Fruit fly (Drosophila melanogaster) whole organism, embryonic: Measurements from ENCODE around the gene CG10137.

Source experiments
- Antp ChIP-seq: fragments of 200-800 bp; sonication (Bioruptor generic); optimal IDR thresholded peaks from 3 replicates; lab custom pipeline; 2016; ENCODE audit warnings: missing biosample characterization, missing genetic modification characterization
- Atf3 ChIP-seq: fragments of 200-800 bp; sonication (Bioruptor generic); optimal IDR thresholded peaks from 3 replicates; lab custom pipeline; 2016; ENCODE audit warnings: missing biosample characterization, missing genetic modification characterization
- C15 ChIP-seq: fragments of 200-800 bp; sonication (Bioruptor generic); IDR thresholded peaks from 3 replicates; pipeline ENCODE4 v1.3.6; 2022; ENCODE audit warnings: missing biosample characterization, missing genetic modification characterization
- CG10979 ChIP-seq: fragments of 200-800 bp; sonication (Bioruptor generic); optimal IDR thresholded peaks from 2 replicates; lab custom pipeline; 2018; ENCODE audit warnings: missing biosample characterization, mild to moderate bottlenecking, missing genetic modification characterization, moderate library complexity
- CG11456 ChIP-seq: fragments of 200-800 bp; sonication (Bioruptor generic); IDR thresholded peaks from 3 replicates; pipeline ENCODE4 v1.3.6; 2022; ENCODE audit warnings: missing biosample characterization, missing genetic modification characterization
- CG1233 ChIP-seq: fragments of 200-800 bp; sonication (Bioruptor generic); optimal IDR thresholded peaks from 4 replicates; lab custom pipeline; 2018; ENCODE audit warnings: missing biosample characterization, mild to moderate bottlenecking, missing genetic modification characterization
- CG17568 ChIP-seq: fragments of 200-800 bp; sonication (Bioruptor generic); optimal IDR thresholded peaks from 2 replicates; lab custom pipeline; 2018; ENCODE audit warnings: missing biosample characterization, mild to moderate bottlenecking, missing genetic modification characterization, moderate library complexity
- CG18476 ChIP-seq: fragments of 200-800 bp; sonication (Bioruptor generic); optimal IDR thresholded peaks from 2 replicates; lab custom pipeline; 2016; ENCODE audit warnings: missing biosample characterization, mild to moderate bottlenecking, missing genetic modification characterization
- CG2202 ChIP-seq: fragments of 200-800 bp; sonication (Bioruptor generic); optimal IDR thresholded peaks from 2 replicates; lab custom pipeline; 2018; ENCODE audit warnings: missing biosample characterization, mild to moderate bottlenecking, missing genetic modification characterization
- CG30403 ChIP-seq: fragments of 200-800 bp; sonication (Bioruptor generic); optimal IDR thresholded peaks from 3 replicates; lab custom pipeline; 2016; ENCODE audit warnings: missing biosample characterization, missing genetic modification characterization
- CG4707 ChIP-seq: fragments of 200-800 bp; sonication (Bioruptor generic); optimal IDR thresholded peaks from 2 replicates; lab custom pipeline; 2018; ENCODE audit warnings: missing biosample characterization, mild to moderate bottlenecking, missing genetic modification characterization, moderate library complexity
- CG6254 ChIP-seq: fragments of 200-800 bp; sonication (Bioruptor generic); optimal IDR thresholded peaks from 3 replicates; lab custom pipeline; 2017; ENCODE audit warnings: mild to moderate bottlenecking, missing biosample characterization, missing genetic modification reagents, missing genetic modification characterization
- CG6683 ChIP-seq: fragments of 200-800 bp; sonication (Bioruptor generic); optimal IDR thresholded peaks from 2 replicates; lab custom pipeline; 2017; ENCODE audit warnings: missing biosample characterization, mild to moderate bottlenecking, missing genetic modification characterization, missing genetic modification reagents
- CG6813 ChIP-seq: fragments of 200-800 bp; sonication (Bioruptor generic); optimal IDR thresholded peaks from 2 replicates; lab custom pipeline; 2017; ENCODE audit warnings: missing biosample characterization, missing genetic modification characterization, mild to moderate bottlenecking, moderate library complexity, missing genetic modification reagents
- CG7839 ChIP-seq: fragments of 200-800 bp; sonication (Bioruptor generic); optimal IDR thresholded peaks from 3 replicates; lab custom pipeline; 2018; ENCODE audit warnings: missing biosample characterization, mild to moderate bottlenecking, missing genetic modification characterization, moderate library complexity
- CG8924 ChIP-seq: fragments of 200-800 bp; optimal IDR thresholded peaks from 3 replicates; lab custom pipeline; 2019; ENCODE audit warnings: missing biosample characterization, mild to moderate bottlenecking, missing genetic modification characterization, moderate library complexity
- CG9727 ChIP-seq: fragments of 200-800 bp; sonication (Bioruptor generic); optimal IDR thresholded peaks from 3 replicates; lab custom pipeline; 2017; ENCODE audit warnings: missing biosample characterization, mild to moderate bottlenecking, missing genetic modification characterization
- CG9797 ChIP-seq: fragments of 200-800 bp; sonication (Bioruptor generic); optimal IDR thresholded peaks from 3 replicates; lab custom pipeline; 2018; ENCODE audit warnings: missing biosample characterization, mild to moderate bottlenecking, missing genetic modification characterization
- CoRest ChIP-seq: fragments of 200-800 bp; sonication (Bioruptor generic); optimal IDR thresholded peaks from 3 replicates; lab custom pipeline; 2018; ENCODE audit warnings: missing biosample characterization, mild to moderate bottlenecking, missing genetic modification characterization, moderate library complexity
- D19A ChIP-seq: fragments of 200-800 bp; optimal IDR thresholded peaks from 3 replicates; lab custom pipeline; 2019; ENCODE audit warnings: missing biosample characterization, mild to moderate bottlenecking, missing genetic modification characterization, moderate library complexity
- Dfd ChIP-seq, 2 experiments: fragments of >200 bp; optimal IDR thresholded peaks; 2 replicates each; lab custom pipeline; 2017; ENCODE audit warnings: missing biosample characterization in 2 of 2, missing genetic modification characterization in 2 of 2
- Dip3 ChIP-seq: fragments of 200-800 bp; sonication (Bioruptor generic); optimal IDR thresholded peaks from 3 replicates; lab custom pipeline; 2016; ENCODE audit warnings: missing biosample characterization, missing genetic modification characterization
- Dll ChIP-seq: fragments of 200-800 bp; sonication (Bioruptor generic); IDR thresholded peaks from 4 replicates; pipeline ENCODE4 v1.3.6; 2022; ENCODE audit warnings: missing biosample characterization, missing genetic modification characterization; ENCODE audit not compliant: partially characterized antibody
- Elba2 ChIP-seq: fragments of 200-800 bp; sonication (Bioruptor generic); optimal IDR thresholded peaks from 3 replicates; lab custom pipeline; 2016; ENCODE audit warnings: missing biosample characterization, missing genetic modification characterization
- Hand ChIP-seq: fragments of 200-800 bp; sonication (Bioruptor generic); optimal IDR thresholded peaks from 2 replicates; lab custom pipeline; 2017; ENCODE audit warnings: mild to moderate bottlenecking, missing biosample characterization, missing genetic modification reagents, missing genetic modification characterization
- Hmx ChIP-seq: fragments of 200-800 bp; sonication (Bioruptor generic); optimal IDR thresholded peaks from 2 replicates; lab custom pipeline; 2016; ENCODE audit warnings: missing biosample characterization, missing genetic modification characterization
- Hr78 ChIP-seq, 2 experiments: fragments of 200-800 bp in 1 of 2; fragments of >200 bp in 1 of 2; sonication (Bioruptor generic) in 1 of 2; optimal IDR thresholded peaks; 2 replicates each; lab custom pipeline; 2017 to 2019; ENCODE audit warnings: missing biosample characterization in 2 of 2, missing genetic modification characterization in 2 of 2, mild to moderate bottlenecking in 1 of 2, moderate library complexity in 1 of 2
- Jarid2 ChIP-seq: fragments of 200-800 bp; sonication (Bioruptor generic); optimal IDR thresholded peaks from 3 replicates; lab custom pipeline; 2017; ENCODE audit warnings: mild to moderate bottlenecking, missing biosample characterization, missing genetic modification reagents, missing genetic modification characterization
- Med ChIP-seq: fragments of 200-800 bp; sonication (Bioruptor generic); peaks from one replicate; lab custom pipeline; 2016; ENCODE audit warnings: missing biosample characterization, missing genetic modification characterization, mild to moderate bottlenecking, inconsistent platforms, moderate library complexity
- Nf-YC ChIP-seq: fragments of 200-800 bp; optimal IDR thresholded peaks from 3 replicates; lab custom pipeline; 2019; ENCODE audit warnings: missing biosample characterization, mild to moderate bottlenecking, missing genetic modification characterization, moderate library complexity
- Pdp1 ChIP-seq, 2 experiments: fragments of 200-800 bp; sonication (Bioruptor generic); optimal IDR thresholded peaks; 3 replicates each; lab custom pipeline; 2016; ENCODE audit warnings: missing biosample characterization in 2 of 2, missing genetic modification characterization in 2 of 2, mild to moderate bottlenecking in 1 of 2, moderate library complexity in 1 of 2
- Sox100B ChIP-seq: fragments of 200-800 bp; sonication (Bioruptor generic); optimal IDR thresholded peaks from 3 replicates; lab custom pipeline; 2018; ENCODE audit warnings: missing biosample characterization, mild to moderate bottlenecking, missing genetic modification characterization
- Taf1 ChIP-seq: fragments of 200-800 bp; sonication (Bioruptor generic); IDR thresholded peaks from 2 replicates; pipeline ENCODE4 v1.3.6; 2022; ENCODE audit warnings: missing biosample characterization, missing genetic modification characterization
- ase ChIP-seq: fragments of 200-800 bp; sonication (Bioruptor generic); IDR thresholded peaks from 3 replicates; pipeline ENCODE4 v1.3.6; 2022; ENCODE audit warnings: missing biosample characterization, missing genetic modification characterization
- bbx ChIP-seq: fragments of 200-800 bp; sonication (Bioruptor generic); IDR thresholded peaks from 2 replicates; pipeline ENCODE4 v1.3.6; 2022; ENCODE audit warnings: missing biosample characterization, missing genetic modification characterization; ENCODE audit not compliant: partially characterized antibody
- cas ChIP-seq: fragments of 200-800 bp; sonication (Bioruptor generic); IDR thresholded peaks from 2 replicates; pipeline ENCODE4 v1.3.6; 2022; ENCODE audit warnings: missing biosample characterization, missing genetic modification characterization
- cato ChIP-seq: fragments of 200-800 bp; sonication (Bioruptor generic); optimal IDR thresholded peaks from 2 replicates; lab custom pipeline; 2016; ENCODE audit warnings: missing biosample characterization, missing genetic modification characterization, borderline replicate concordance
- chinmo ChIP-seq: fragments of 200-800 bp; sonication (Bioruptor generic); IDR thresholded peaks from 4 replicates; pipeline ENCODE4 v1.3.6; 2022; ENCODE audit warnings: missing biosample characterization, missing genetic modification characterization; ENCODE audit not compliant: partially characterized antibody
- da ChIP-seq: fragments of 200-800 bp; sonication (Bioruptor generic); optimal IDR thresholded peaks from 2 replicates; lab custom pipeline; 2016; ENCODE audit warnings: missing biosample characterization, missing genetic modification characterization
- ewg ChIP-seq: fragments of 200-800 bp; sonication (Bioruptor generic); optimal IDR thresholded peaks from 3 replicates; lab custom pipeline; 2017; ENCODE audit warnings: mild to moderate bottlenecking, missing biosample characterization, missing genetic modification reagents, missing genetic modification characterization
- exex ChIP-seq: fragments of 200-800 bp; sonication (Bioruptor generic); optimal IDR thresholded peaks from 4 replicates; lab custom pipeline; 2018; ENCODE audit warnings: missing biosample characterization, mild to moderate bottlenecking, missing genetic modification characterization, moderate library complexity
- eyg ChIP-seq: fragments of 200-800 bp; sonication (Bioruptor generic); optimal IDR thresholded peaks from 3 replicates; lab custom pipeline; 2016; ENCODE audit warnings: missing biosample characterization, missing genetic modification characterization
- fru ChIP-seq: fragments of >200 bp; optimal IDR thresholded peaks from 2 replicates; lab custom pipeline; 2017
- ham ChIP-seq: fragments of 200-800 bp; sonication (Bioruptor generic); IDR thresholded peaks from 2 replicates; pipeline ENCODE4 v1.3.6; 2022; ENCODE audit warnings: missing biosample characterization, missing genetic modification characterization
- mam ChIP-seq: fragments of 200-800 bp; sonication (Bioruptor generic); optimal IDR thresholded peaks from 3 replicates; lab custom pipeline; 2016; ENCODE audit warnings: missing biosample characterization, missing genetic modification characterization
- mld ChIP-seq: fragments of 200-800 bp; sonication (Bioruptor generic); IDR thresholded peaks from 3 replicates; pipeline ENCODE4 v1.3.6; 2022; ENCODE audit warnings: missing biosample characterization, missing genetic modification characterization; ENCODE audit not compliant: partially characterized antibody
- org-1 ChIP-seq: fragments of 200-800 bp; sonication (Bioruptor generic); optimal IDR thresholded peaks from 2 replicates; lab custom pipeline; 2017; ENCODE audit warnings: missing biosample characterization, missing genetic modification characterization
- pita ChIP-seq: fragments of 200-800 bp; sonication (Bioruptor generic); optimal IDR thresholded peaks from 2 replicates; lab custom pipeline; 2017; ENCODE audit warnings: missing biosample characterization, mild to moderate bottlenecking, missing genetic modification characterization
- sug ChIP-seq: fragments of 200-800 bp; optimal IDR thresholded peaks from 2 replicates; lab custom pipeline; 2019; ENCODE audit warnings: missing biosample characterization, mild to moderate bottlenecking, missing genetic modification characterization, moderate library complexity
- tap ChIP-seq: fragments of 200-800 bp; optimal IDR thresholded peaks from 3 replicates; lab custom pipeline; 2019; ENCODE audit warnings: missing biosample characterization, mild to moderate bottlenecking, missing genetic modification characterization, moderate library complexity
- zen ChIP-seq: fragments of 200-800 bp; sonication (Bioruptor generic); optimal IDR thresholded peaks from 3 replicates; lab custom pipeline; 2018; ENCODE audit warnings: missing biosample characterization, mild to moderate bottlenecking, missing genetic modification characterization, moderate library complexity

CG10137 gene

dm6 chr2L:19526316-19526715 is at the start of gene CG10137, which contains the start of gene Dpm1 (continued):
- TF ChIP-seq Nf-YC (tag; lab: Kevin White, UChicago), result peak; percentile 7
- no peak for TF ChIP-seq Pdp1 (GFP tag; optimal IDR thresholded peaks at IDR 0.05; lab: Kevin White, UChicago)
- no peak for TF ChIP-seq CG6254 (GFP tag; lab: Kevin White, UChicago)
- no peak for TF ChIP-seq Hand (GFP tag; lab: Kevin White, UChicago)
- no peak for TF ChIP-seq CG6813 (GFP tag; lab: Kevin White, UChicago)
- no peak for TF ChIP-seq D19A (tag; lab: Kevin White, UChicago)
- TF ChIP-seq Atf3 (GFP tag; lab: Kevin White, UChicago), result no peak
- TF ChIP-seq CG2202 (tag; lab: Kevin White, UChicago), result no peak
- no peak for TF ChIP-seq mam (GFP tag; lab: Kevin White, UChicago)
- no peak for TF ChIP-seq fru
- no peak for TF ChIP-seq Hr78 (GFP tag; optimal IDR thresholded peaks at IDR 0.05; lab: Kevin White, UChicago)
- no peak for TF ChIP-seq Dip3
- TF ChIP-seq sug (tag; lab: Kevin White, UChicago), result peak; percentile 5
- no peak for TF ChIP-seq Dfd (GFP tag; optimal IDR thresholded peaks at IDR 0.05; lab: Kevin White, UChicago)
- TF ChIP-seq mld (GFP tag; lab: Robert Waterston, UW), result no peak
- no peak for TF ChIP-seq cato (GFP tag; lab: Kevin White, UChicago)
- TF ChIP-seq CG17568 (GFP tag; lab: Kevin White, UChicago), result no peak
- TF ChIP-seq Taf1, result no peak
- no peak for TF ChIP-seq Elba2 (GFP tag; lab: Kevin White, UChicago)
- TF ChIP-seq CG6683, result no peak
- TF ChIP-seq CG1233, result no peak
- TF ChIP-seq ewg (GFP tag; lab: Kevin White, UChicago), result no peak
- TF ChIP-seq CG7839 (tag; lab: Kevin White, UChicago), result peak; percentile 8
- TF ChIP-seq zen (tag; lab: Kevin White, UChicago), result peak; percentile 51
- no peak for TF ChIP-seq CG18476 (GFP tag; lab: Kevin White, UChicago)
- no peak for TF ChIP-seq tap
- TF ChIP-seq CG8924 (tag; lab: Kevin White, UChicago), result peak; percentile 20
- no peak for TF ChIP-seq CG4707
- no peak for TF ChIP-seq org-1
- peak; percentile 44 for TF ChIP-seq CoRest (tag; lab: Kevin White, UChicago)
- TF ChIP-seq C15, result no peak
- TF ChIP-seq exex (tag; lab: Kevin White, UChicago), result peak; percentile 39
- TF ChIP-seq Antp (GFP tag; lab: Kevin White, UChicago), result no peak
- no peak for TF ChIP-seq Sox100B (GFP tag; lab: Kevin White, UChicago)
- TF ChIP-seq ase (GFP tag; lab: Robert Waterston, UW), result no peak
- TF ChIP-seq bbx (GFP tag; lab: Robert Waterston, UW), result peak; percentile 69
- no peak for TF ChIP-seq pita (GFP tag; lab: Kevin White, UChicago)
- TF ChIP-seq Hmx, result no peak
- TF ChIP-seq CG9797 (GFP tag; lab: Kevin White, UChicago), result peak; percentile 70
- TF ChIP-seq CG30403 (GFP tag; lab: Kevin White, UChicago), result peak; percentile 4
- no peak for TF ChIP-seq CG11456 (GFP tag; lab: Robert Waterston, UW)
- no peak for TF ChIP-seq eyg
- TF ChIP-seq Jarid2 (GFP tag; lab: Kevin White, UChicago), result no peak
- TF ChIP-seq da (GFP tag; lab: Kevin White, UChicago), result no peak
- TF ChIP-seq ham (GFP tag; lab: Robert Waterston, UW), result no peak
- no peak for TF ChIP-seq CG10979 (tag; lab: Kevin White, UChicago)
- 0 out of 4 replicates have a peak, but pooled peaks have one; percentile 43 for TF ChIP-seq chinmo (GFP tag; lab: Robert Waterston, UW)
- peak; percentile 85 for TF ChIP-seq Dll (GFP tag; lab: Robert Waterston, UW)
- TF ChIP-seq cas (GFP tag; lab: Robert Waterston, UW), result no peak
- no peak for TF ChIP-seq CG9727 (GFP tag; lab: Kevin White, UChicago)
- peak; percentile 66 for TF ChIP-seq Med (GFP tag; lab: Kevin White, UChicago)
